Worm (Caenorhabditis elegans) whole organism, midembryonic: ENCODE data around the gene F10G7.9.

Experiments used
- cog-1 ChIP-seq: sonication (generic microtip); optimal IDR thresholded peaks from 2 replicates; lab custom pipeline; 2016; ENCODE audit warnings: missing genetic modification characterization, missing compliant biosample characterization
- flt-1 ChIP-seq: fragments of 200-800 bp; sonication (Bioruptor generic); IDR thresholded peaks from 2 replicates; pipeline ENCODE4 v1.3.6; 2022; ENCODE audit warnings: missing genetic modification characterization, missing compliant biosample characterization
- klf-2 ChIP-seq: fragments of 200-800 bp; sonication (Bioruptor generic); conservative IDR thresholded peaks from 2 replicates; pipeline ENCODE4 v1.3.6; 2022; ENCODE audit warnings: missing genetic modification reagents, missing genetic modification characterization, missing compliant biosample characterization
- med-1 ChIP-seq: sonication (generic microtip); optimal IDR thresholded peaks from 2 replicates; lab custom pipeline; 2017; ENCODE audit warnings: missing genetic modification characterization, mild to moderate bottlenecking, missing compliant biosample characterization, antibody characterized with exemption, missing genetic modification reagents; ENCODE audit not compliant: insufficient read depth
- ref-1 ChIP-seq: fragments of 200-800 bp; sonication (Bioruptor generic); conservative IDR thresholded peaks from 2 replicates; pipeline ENCODE4 v1.3.6; 2022; ENCODE audit warnings: missing genetic modification reagents, missing genetic modification characterization, missing compliant biosample characterization
- tab-1 ChIP-seq: fragments of 200-800 bp; sonication (Bioruptor generic); IDR thresholded peaks from 2 replicates; pipeline ENCODE4 v1.3.6; 2022; ENCODE audit warnings: missing genetic modification characterization, missing compliant biosample characterization
- ztf-23 ChIP-seq: fragments of 200-800 bp; sonication (Bioruptor generic); IDR thresholded peaks from 2 replicates; pipeline ENCODE4 v1.3.6; 2022; ENCODE audit warnings: missing genetic modification reagents, missing genetic modification characterization, missing compliant biosample characterization
- ztf-29 ChIP-seq: fragments of 200-800 bp; sonication (Bioruptor generic); IDR thresholded peaks from 2 replicates; pipeline ENCODE4 v1.3.6; 2022; ENCODE audit warnings: missing genetic modification reagents, missing genetic modification characterization, missing compliant biosample characterization

ce11 chrII:4657370-4657769, 48.9 kb downstream of the F10G7.9 start:
- no peak for TF ChIP-seq klf-2 (GFP tag; lab: Robert Waterston, UW)
- TF ChIP-seq ztf-23 (GFP tag; lab: Robert Waterston, UW), result no peak
- TF ChIP-seq ref-1, result no peak
- TF ChIP-seq med-1 (GFP tag; lab: Kevin White, UChicago), result no peak
- TF ChIP-seq flt-1 (GFP tag; lab: Robert Waterston, UW), result no peak
- no peak for TF ChIP-seq cog-1 (tag; lab: Kevin White, UChicago)
- TF ChIP-seq ztf-29 (GFP tag; lab: Robert Waterston, UW), result no peak
- no peak for TF ChIP-seq tab-1 (GFP tag; lab: Robert Waterston, UW)
